Worm (Caenorhabditis elegans) whole organism, young adult: ENCODE measurements around the gene str-41.

Source experiments
- B0019.2 ChIP-seq: fragments of 200-800 bp; sonication (Bioruptor generic); conservative IDR thresholded peaks from 2 replicates; pipeline ENCODE4 v1.3.6; 2022; ENCODE audit warnings: missing genetic modification reagents, missing genetic modification characterization, missing compliant biosample characterization
- B0035.1 ChIP-seq: sonication (generic microtip); optimal IDR thresholded peaks from 2 replicates; lab custom pipeline; 2016; ENCODE audit warnings: missing genetic modification characterization, mild to moderate bottlenecking, missing compliant biosample characterization, missing genotype, missing genetic modification reagents
- B0261.1 ChIP-seq: sonication (generic microtip); optimal IDR thresholded peaks from 2 replicates; lab custom pipeline; 2016; ENCODE audit warnings: mild to moderate bottlenecking, missing genetic modification characterization, moderate library complexity, missing compliant biosample characterization
- C06A6.2 ChIP-seq: fragments of 200-800 bp; sonication (Bioruptor generic); conservative IDR thresholded peaks from 2 replicates; pipeline ENCODE4 v1.3.6; 2022; ENCODE audit warnings: missing genetic modification characterization, missing compliant biosample characterization
- C17E4.6 ChIP-seq: fragments of 200-800 bp; sonication (Bioruptor generic); IDR thresholded peaks from 2 replicates; pipeline ENCODE4 v1.3.6; 2022; ENCODE audit warnings: missing genetic modification reagents, missing genetic modification characterization, missing compliant biosample characterization
- F10E7.11 ChIP-seq: sonication (generic microtip); optimal IDR thresholded peaks from 2 replicates; lab custom pipeline; 2017; ENCODE audit warnings: mild to moderate bottlenecking, missing genetic modification characterization, moderate library complexity, missing compliant biosample characterization
- F33H1.4 ChIP-seq: fragments of 200-800 bp; sonication (Bioruptor generic); IDR thresholded peaks from 2 replicates; pipeline ENCODE4 v1.3.6; 2022; ENCODE audit warnings: missing genetic modification reagents, missing genetic modification characterization, missing compliant biosample characterization
- F37B4.10 ChIP-seq: fragments of 200-800 bp; sonication (Bioruptor generic); IDR thresholded peaks from 2 replicates; pipeline ENCODE4 v1.3.6; 2022; ENCODE audit warnings: missing genetic modification characterization, missing compliant biosample characterization
- F52B5.7 ChIP-seq: sonication (generic microtip); optimal IDR thresholded peaks from 2 replicates; lab custom pipeline; 2016; ENCODE audit warnings: mild to moderate bottlenecking, missing genetic modification characterization, missing compliant biosample characterization
- F57C9.4 ChIP-seq: sonication (generic microtip); optimal IDR thresholded peaks from 2 replicates; lab custom pipeline; 2017; ENCODE audit warnings: mild to moderate bottlenecking, missing genetic modification characterization, missing compliant biosample characterization
- K11D2.4 ChIP-seq: fragments of 200-800 bp; sonication (Bioruptor generic); IDR thresholded peaks from 2 replicates; pipeline ENCODE4 v1.3.6; 2022; ENCODE audit warnings: missing genetic modification reagents, missing genetic modification characterization, missing compliant biosample characterization
- K12H6.12 ChIP-seq: fragments of 200-800 bp; sonication (Bioruptor generic); optimal IDR thresholded peaks from 2 replicates; lab custom pipeline; 2018; ENCODE audit warnings: mild to moderate bottlenecking, missing genetic modification characterization, missing compliant biosample characterization
- Y53G8AR.9 ChIP-seq: fragments of 200-800 bp; sonication (Bioruptor generic); conservative IDR thresholded peaks from 2 replicates; pipeline ENCODE4 v1.3.6; 2022; ENCODE audit warnings: missing genetic modification reagents, missing genetic modification characterization, missing compliant biosample characterization
- Y67H2A.10 ChIP-seq: fragments of 200-800 bp; sonication (Bioruptor generic); conservative IDR thresholded peaks from 2 replicates; pipeline ENCODE4 v1.3.6; 2022; ENCODE audit warnings: missing genetic modification reagents, missing genetic modification characterization, missing compliant biosample characterization
- ZK185.1 ChIP-seq: sonication (generic microtip); optimal IDR thresholded peaks from 2 replicates; lab custom pipeline; 2016; ENCODE audit warnings: mild to moderate bottlenecking, missing genetic modification characterization, missing compliant biosample characterization; ENCODE audit not compliant: poor library complexity, severe bottlenecking
- aptf-3 ChIP-seq: fragments of 200-800 bp; sonication (Bioruptor generic); IDR thresholded peaks from 2 replicates; pipeline ENCODE4 v1.3.6; 2022; ENCODE audit warnings: missing genetic modification characterization, missing compliant biosample characterization
- athp-1 ChIP-seq: sonication (generic microtip); optimal IDR thresholded peaks from 2 replicates; lab custom pipeline; 2017; ENCODE audit warnings: mild to moderate bottlenecking, missing genetic modification characterization, missing compliant biosample characterization
- attf-3 ChIP-seq: fragments of 200-800 bp; sonication (Bioruptor generic); conservative IDR thresholded peaks from 2 replicates; pipeline ENCODE4 v1.3.6; 2022; ENCODE audit warnings: missing genetic modification reagents, missing genetic modification characterization, missing compliant biosample characterization
- chd-7 ChIP-seq: sonication (generic microtip); optimal IDR thresholded peaks from 2 replicates; lab custom pipeline; 2016; ENCODE audit warnings: mild to moderate bottlenecking, missing genetic modification characterization, moderate library complexity, missing compliant biosample characterization
- die-1 ChIP-seq: sonication (generic microtip); optimal IDR thresholded peaks from 2 replicates; lab custom pipeline; 2016; ENCODE audit warnings: missing genotype, mild to moderate bottlenecking, missing genetic modification characterization, missing compliant biosample characterization
- dpff-1 ChIP-seq: sonication (generic microtip); optimal IDR thresholded peaks from 2 replicates; lab custom pipeline; 2017; ENCODE audit warnings: mild to moderate bottlenecking, missing genetic modification characterization, missing compliant biosample characterization
- efl-1 ChIP-seq: fragments of 150-350 bp; optimal IDR thresholded peaks from 2 replicates; lab custom pipeline; 2014; ENCODE audit warnings: missing biosample characterization, missing genetic modification reagents, missing genetic modification characterization
- egrh-3 ChIP-seq: fragments of 200-800 bp; sonication (Bioruptor generic); IDR thresholded peaks from 2 replicates; pipeline ENCODE4 v1.3.6; 2022; ENCODE audit warnings: missing genetic modification reagents, missing genetic modification characterization, missing compliant biosample characterization
- fkh-3 ChIP-seq: sonication (generic microtip); optimal IDR thresholded peaks from 2 replicates; lab custom pipeline; 2016; ENCODE audit warnings: mild to moderate bottlenecking, missing genetic modification characterization, missing compliant biosample characterization
- him-1 ChIP-seq: sonication (generic microtip); optimal IDR thresholded peaks from 2 replicates; lab custom pipeline; 2016; ENCODE audit warnings: missing genotype, missing genetic modification reagents, missing genetic modification characterization, missing compliant biosample characterization
- hmg-1.2 ChIP-seq: fragments of 200-800 bp; sonication (Bioruptor generic); IDR thresholded peaks from 2 replicates; pipeline ENCODE4 v1.3.6; 2022; ENCODE audit warnings: missing genetic modification reagents, missing genetic modification characterization, missing compliant biosample characterization
- hmg-20 ChIP-seq: fragments of 200-800 bp; sonication (Bioruptor generic); IDR thresholded peaks from 2 replicates; pipeline ENCODE4 v1.3.6; 2022; ENCODE audit warnings: missing genetic modification reagents, missing genetic modification characterization, missing compliant biosample characterization
- let-526 ChIP-seq: fragments of 200-800 bp; sonication (Bioruptor generic); IDR thresholded peaks from 2 replicates; pipeline ENCODE4 v1.3.6; 2022; ENCODE audit warnings: missing genetic modification reagents, missing genetic modification characterization, missing compliant biosample characterization
- lin-26 ChIP-seq: fragments of 200-800 bp; sonication (Bioruptor generic); IDR thresholded peaks from 2 replicates; pipeline ENCODE4 v1.3.6; 2022; ENCODE audit warnings: missing genetic modification reagents, missing genetic modification characterization, missing compliant biosample characterization
- madf-6 ChIP-seq: fragments of 200-800 bp; sonication (Bioruptor generic); IDR thresholded peaks from 2 replicates; pipeline ENCODE4 v1.3.6; 2022; ENCODE audit warnings: missing genetic modification reagents, missing genetic modification characterization, missing compliant biosample characterization
- madf-8 ChIP-seq: fragments of 200-800 bp; sonication (Bioruptor generic); conservative IDR thresholded peaks from 2 replicates; pipeline ENCODE4 v1.3.6; 2022; ENCODE audit warnings: missing genetic modification reagents, missing genetic modification characterization, missing compliant biosample characterization
- mcd-1 ChIP-seq: fragments of 200-800 bp; sonication (Bioruptor generic); IDR thresholded peaks from 2 replicates; pipeline ENCODE4 v1.3.6; 2022; ENCODE audit warnings: missing genetic modification reagents, missing genetic modification characterization, missing compliant biosample characterization
- nhr-120 ChIP-seq: fragments of 200-800 bp; sonication (Bioruptor generic); IDR thresholded peaks from 2 replicates; pipeline ENCODE4 v1.3.6; 2022; ENCODE audit warnings: missing genetic modification characterization, missing compliant biosample characterization
- pha-4 ChIP-seq: fragments of 150-350 bp; sonication (generic microtip); optimal IDR thresholded peaks from 2 replicates; lab custom pipeline; 2014; ENCODE audit warnings: missing biosample characterization, missing genetic modification reagents, missing genetic modification characterization
- repo-1 ChIP-seq: sonication (generic microtip); optimal IDR thresholded peaks from 2 replicates; lab custom pipeline; 2017; ENCODE audit warnings: mild to moderate bottlenecking, missing genetic modification characterization, missing compliant biosample characterization
- sdz-38 ChIP-seq: sonication (generic microtip); optimal IDR thresholded peaks from 2 replicates; lab custom pipeline; 2016; ENCODE audit warnings: missing genotype, missing genetic modification characterization, missing compliant biosample characterization
- snpc-1.3 ChIP-seq: sonication (generic microtip); optimal IDR thresholded peaks from 2 replicates; lab custom pipeline; 2017; ENCODE audit warnings: missing genetic modification characterization, mild to moderate bottlenecking, missing compliant biosample characterization, antibody characterized with exemption, moderate library complexity, missing genotype, missing genetic modification reagents; ENCODE audit not compliant: insufficient read depth
- somi-1 ChIP-seq: fragments of 200-800 bp; sonication (Bioruptor generic); optimal IDR thresholded peaks from 2 replicates; lab custom pipeline; 2018; ENCODE audit warnings: mild to moderate bottlenecking, missing genetic modification characterization, missing compliant biosample characterization
- sptf-2 ChIP-seq: fragments of 200-800 bp; sonication (Bioruptor generic); optimal IDR thresholded peaks from 2 replicates; lab custom pipeline; 2018; ENCODE audit warnings: mild to moderate bottlenecking, missing genetic modification characterization, missing compliant biosample characterization
- tbp1 ChIP-seq: fragments of 200-800 bp; sonication (Bioruptor generic); optimal IDR thresholded peaks from 2 replicates; lab custom pipeline; 2018; ENCODE audit warnings: mild to moderate bottlenecking, missing genetic modification characterization, missing compliant biosample characterization
- tlf-1 ChIP-seq: fragments of 200-800 bp; sonication (Bioruptor generic); optimal IDR thresholded peaks from 2 replicates; lab custom pipeline; 2018; ENCODE audit warnings: mild to moderate bottlenecking, missing genetic modification characterization, missing compliant biosample characterization
- unc-62 ChIP-seq: fragments of 150-350 bp; optimal IDR thresholded peaks from 2 replicates; lab custom pipeline; 2014; ENCODE audit warnings: missing biosample characterization, missing genetic modification reagents, missing genetic modification characterization
- zim-3 ChIP-seq: sonication (generic microtip); optimal IDR thresholded peaks from 2 replicates; lab custom pipeline; 2017; ENCODE audit warnings: mild to moderate bottlenecking, missing genetic modification characterization, moderate library complexity, missing compliant biosample characterization
- ztf-18 ChIP-seq: sonication (generic microtip); optimal IDR thresholded peaks from 2 replicates; lab custom pipeline; 2016; ENCODE audit warnings: missing genotype, mild to moderate bottlenecking, missing genetic modification characterization, missing compliant biosample characterization
- ztf-25 ChIP-seq: fragments of 200-800 bp; sonication (Bioruptor generic); IDR thresholded peaks from 2 replicates; pipeline ENCODE4 v1.3.6; 2022; ENCODE audit warnings: missing genetic modification reagents, missing genetic modification characterization, missing compliant biosample characterization

Gene str-41

ce11 chrV:7436911-7437310 lies 25.1 kb downstream of the str-41 start (continued):
- TF ChIP-seq tbp1 (GFP tag; lab: Kevin White, UChicago): no peak
- TF ChIP-seq C17E4.6 (GFP tag; lab: Robert Waterston, UW): no peak
- TF ChIP-seq dpff-1 (tag; lab: Kevin White, UChicago): no peak
- TF ChIP-seq K11D2.4 (GFP tag; lab: Robert Waterston, UW): no peak
- peak; percentile 19 for TF ChIP-seq die-1 (tag; lab: Kevin White, UChicago)
- TF ChIP-seq zim-3: no peak
- TF ChIP-seq chd-7 (tag; lab: Kevin White, UChicago): peak; percentile 32
- no peak for TF ChIP-seq B0261.1 (tag; lab: Kevin White, UChicago)
- TF ChIP-seq ZK185.1: peak; percentile 65
- no peak for TF ChIP-seq attf-3 (GFP tag; lab: Robert Waterston, UW)
- TF ChIP-seq Y67H2A.10 (GFP tag; lab: Robert Waterston, UW): no peak
- no peak for TF ChIP-seq sptf-2 (GFP tag; lab: Kevin White, UChicago)
- TF ChIP-seq F33H1.4: no peak
- no peak for TF ChIP-seq B0019.2 (GFP tag; lab: Robert Waterston, UW)
- 0 out of 2 replicates have a peak, but pooled peaks have one; percentile 32 for TF ChIP-seq madf-6
- TF ChIP-seq ztf-25 (GFP tag; lab: Robert Waterston, UW): no peak
- peak; percentile 9; the same call in 1 of the 2 replicates for TF ChIP-seq lin-26 (GFP tag; lab: Robert Waterston, UW)
- TF ChIP-seq ztf-18 (tag; lab: Kevin White, UChicago): no peak
- peak; percentile 4 for TF ChIP-seq somi-1
- peak; percentile 12 for TF ChIP-seq fkh-3 (tag; lab: Kevin White, UChicago)
- no peak for TF ChIP-seq F37B4.10 (GFP tag; lab: Robert Waterston, UW)
- TF ChIP-seq efl-1 (GFP tag; lab: Kevin White, UChicago): no peak
- TF ChIP-seq Y53G8AR.9 (GFP tag; lab: Robert Waterston, UW): peak; percentile 34; the same call in 1 of the 2 replicates

ce11 chrV:7437538-7437937 lies 25.7 kb downstream of the str-41 start, which contains the start of gene F25E5.9:
Gene F25E5.9 (minus strand): TSS chrV:7437919.
- TF ChIP-seq mcd-1 (GFP tag; lab: Robert Waterston, UW): peak; percentile 18; the same call in 1 of the 2 replicates
- no peak for TF ChIP-seq B0035.1
- TF ChIP-seq F10E7.11 (tag; lab: Kevin White, UChicago): peak; percentile 63
- no peak for TF ChIP-seq dpff-1 (tag; lab: Kevin White, UChicago)
- peak; percentile 10 for TF ChIP-seq F52B5.7 (tag; lab: Kevin White, UChicago)
- no peak for TF ChIP-seq snpc-1.3 (tag; lab: Kevin White, UChicago)
- 0 out of 2 replicates have a peak, but pooled peaks have one; percentile 16 for TF ChIP-seq K11D2.4 (GFP tag; lab: Robert Waterston, UW)

- TF ChIP-seq K12H6.12: no peak
- TF ChIP-seq let-526 (GFP tag; lab: Robert Waterston, UW): no peak
- no peak for TF ChIP-seq egrh-3 (GFP tag; lab: Robert Waterston, UW)
- no peak for TF ChIP-seq hmg-1.2 (GFP tag; lab: Robert Waterston, UW)
These were observed 26.2 kb downstream of the str-41 start, which contains the start of gene F25E5.16 for ce11 chrV:7437985-7438384. Gene F25E5.16 (plus strand): TSS chrV:7438285.

- no peak for TF ChIP-seq repo-1
- TF ChIP-seq tlf-1 (GFP tag; lab: Kevin White, UChicago): no peak
- TF ChIP-seq madf-8: no peak
- no peak for TF ChIP-seq F33H1.4
- TF ChIP-seq pha-4 (tag; lab: Kevin White, UChicago): no peak
- no peak for TF ChIP-seq aptf-3 (GFP tag; lab: Robert Waterston, UW)
- TF ChIP-seq sdz-38 (tag; lab: Kevin White, UChicago): no peak
- TF ChIP-seq unc-62 (GFP tag; lab: Kevin White, UChicago): no peak
- no peak for TF ChIP-seq C06A6.2 (GFP tag; lab: Robert Waterston, UW)
- TF ChIP-seq him-1: no peak
- TF ChIP-seq hmg-20 (GFP tag; lab: Robert Waterston, UW): no peak
- TF ChIP-seq athp-1 (tag; lab: Kevin White, UChicago): no peak
- TF ChIP-seq ZK185.1: no peak
- TF ChIP-seq nhr-120: no peak
- no peak for TF ChIP-seq fkh-3 (tag; lab: Kevin White, UChicago)
- TF ChIP-seq F57C9.4: no peak
These were observed 28.0 kb downstream of the str-41 start, which contains the start of gene try-13 for ce11 chrV:7439807-7440206. Gene try-13 (plus strand): TSS chrV:7440107.
